Worm (Caenorhabditis elegans) whole organism, midembryonic: ENCODE data around the gene jip-1.

Source experiments
- T22C8.4 ChIP-seq: fragments of 200-800 bp; sonication (Bioruptor generic); IDR thresholded peaks from 2 replicates; pipeline ENCODE4 v1.3.6; 2022; ENCODE audit warnings: missing genetic modification characterization, missing compliant biosample characterization
- cog-1 ChIP-seq: sonication (generic microtip); optimal IDR thresholded peaks from 2 replicates; lab custom pipeline; 2016; ENCODE audit warnings: missing genetic modification characterization, missing compliant biosample characterization
- flt-1 ChIP-seq: fragments of 200-800 bp; sonication (Bioruptor generic); IDR thresholded peaks from 2 replicates; pipeline ENCODE4 v1.3.6; 2022; ENCODE audit warnings: missing genetic modification characterization, missing compliant biosample characterization
- klf-2 ChIP-seq: fragments of 200-800 bp; sonication (Bioruptor generic); conservative IDR thresholded peaks from 2 replicates; pipeline ENCODE4 v1.3.6; 2022; ENCODE audit warnings: missing genetic modification reagents, missing genetic modification characterization, missing compliant biosample characterization
- med-1 ChIP-seq: sonication (generic microtip); optimal IDR thresholded peaks from 2 replicates; lab custom pipeline; 2017; ENCODE audit warnings: missing genetic modification characterization, mild to moderate bottlenecking, missing compliant biosample characterization, antibody characterized with exemption, missing genetic modification reagents; ENCODE audit not compliant: insufficient read depth
- ref-1 ChIP-seq: fragments of 200-800 bp; sonication (Bioruptor generic); conservative IDR thresholded peaks from 2 replicates; pipeline ENCODE4 v1.3.6; 2022; ENCODE audit warnings: missing genetic modification reagents, missing genetic modification characterization, missing compliant biosample characterization
- tab-1 ChIP-seq: fragments of 200-800 bp; sonication (Bioruptor generic); IDR thresholded peaks from 2 replicates; pipeline ENCODE4 v1.3.6; 2022; ENCODE audit warnings: missing genetic modification characterization, missing compliant biosample characterization
- ztf-23 ChIP-seq: fragments of 200-800 bp; sonication (Bioruptor generic); IDR thresholded peaks from 2 replicates; pipeline ENCODE4 v1.3.6; 2022; ENCODE audit warnings: missing genetic modification reagents, missing genetic modification characterization, missing compliant biosample characterization
- ztf-29 ChIP-seq: fragments of 200-800 bp; sonication (Bioruptor generic); IDR thresholded peaks from 2 replicates; pipeline ENCODE4 v1.3.6; 2022; ENCODE audit warnings: missing genetic modification reagents, missing genetic modification characterization, missing compliant biosample characterization

DNA sequence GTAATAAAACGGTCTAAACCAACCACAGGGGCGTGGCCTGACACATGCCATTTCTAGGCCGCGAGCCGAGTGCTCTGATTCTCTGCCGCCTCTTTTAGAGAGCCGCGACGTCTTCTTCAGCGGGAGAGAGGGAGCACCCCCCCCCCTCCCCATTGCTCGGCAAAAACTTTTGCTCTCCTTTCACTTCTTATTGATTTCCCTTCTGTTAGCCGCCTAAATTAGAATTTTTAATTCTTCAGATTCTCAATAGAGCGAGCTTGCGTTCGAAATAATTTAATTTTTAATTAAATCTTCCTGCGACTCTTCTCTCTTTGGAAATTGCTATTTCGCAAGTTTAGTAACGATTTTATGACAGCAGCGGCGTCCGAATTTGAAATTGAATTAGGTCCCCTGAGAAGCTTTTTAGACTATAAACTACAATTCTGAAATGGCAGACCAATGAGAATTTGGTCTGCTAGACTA lies 3.6 kb upstream of the jip-1 start:
- TF ChIP-seq med-1 (GFP tag; lab: Kevin White, UChicago) (no peak), klf-2 (GFP tag; lab: Robert Waterston, UW) (no peak), cog-1 (tag; lab: Kevin White, UChicago) (no peak), T22C8.4 (GFP tag; lab: Robert Waterston, UW) (no peak), tab-1 (GFP tag; lab: Robert Waterston, UW) (no peak), ztf-29 (GFP tag; lab: Robert Waterston, UW) (no peak), ztf-23 (GFP tag; lab: Robert Waterston, UW) (no peak), flt-1 (GFP tag; lab: Robert Waterston, UW) (no peak), ref-1 (no peak)
